Worm (Caenorhabditis elegans) whole organism, late embryonic: ENCODE measurements around the gene T24H7.9.

Experiments used
- T23F11.4 ChIP-seq: fragments of 200-800 bp; sonication (Bioruptor generic); optimal IDR thresholded peaks from 2 replicates; lab custom pipeline; 2018; ENCODE audit warnings: mild to moderate bottlenecking, missing genetic modification characterization, missing compliant biosample characterization
- ama-1 ChIP-seq: fragments of 150-350 bp; optimal IDR thresholded peaks from 2 replicates; lab custom pipeline; 2014
- ceh-22 ChIP-seq: sonication (generic microtip); optimal IDR thresholded peaks from 2 replicates; lab custom pipeline; 2017; ENCODE audit warnings: missing biosample characterization, missing genetic modification characterization
- ceh-45 ChIP-seq: fragments of 200-800 bp; sonication (Bioruptor generic); IDR thresholded peaks from 2 replicates; pipeline ENCODE4 v1.3.6; 2022; ENCODE audit warnings: missing genetic modification reagents, missing genetic modification characterization, missing compliant biosample characterization
- elt-4 ChIP-seq: sonication (generic microtip); optimal IDR thresholded peaks from 2 replicates; lab custom pipeline; 2016; ENCODE audit warnings: missing genetic modification characterization, missing compliant biosample characterization
- lim-6 ChIP-seq: sonication (generic microtip); optimal IDR thresholded peaks from 2 replicates; lab custom pipeline; 2016; ENCODE audit warnings: missing genetic modification characterization, missing compliant biosample characterization
- nhr-11 ChIP-seq: fragments of 150-350 bp; optimal IDR thresholded peaks from 2 replicates; lab custom pipeline; 2014; ENCODE audit warnings: missing biosample characterization, missing genetic modification characterization
- pha-4 ChIP-seq: fragments of 150-350 bp; optimal IDR thresholded peaks from 2 replicates; lab custom pipeline; 2018; ENCODE audit warnings: missing biosample characterization, missing genetic modification reagents, missing genetic modification characterization
- ref-2 ChIP-seq: sonication (generic microtip); optimal IDR thresholded peaks from 2 replicates; lab custom pipeline; 2016; ENCODE audit warnings: missing genetic modification characterization, missing compliant biosample characterization
- unc-86 ChIP-seq: sonication (generic microtip); optimal IDR thresholded peaks from 2 replicates; lab custom pipeline; 2016; ENCODE audit warnings: missing genetic modification characterization, missing compliant biosample characterization
- ztf-16 ChIP-seq: sonication (generic microtip); optimal IDR thresholded peaks from 2 replicates; lab custom pipeline; 2017; ENCODE audit warnings: missing genetic modification characterization, missing compliant biosample characterization

DNA sequence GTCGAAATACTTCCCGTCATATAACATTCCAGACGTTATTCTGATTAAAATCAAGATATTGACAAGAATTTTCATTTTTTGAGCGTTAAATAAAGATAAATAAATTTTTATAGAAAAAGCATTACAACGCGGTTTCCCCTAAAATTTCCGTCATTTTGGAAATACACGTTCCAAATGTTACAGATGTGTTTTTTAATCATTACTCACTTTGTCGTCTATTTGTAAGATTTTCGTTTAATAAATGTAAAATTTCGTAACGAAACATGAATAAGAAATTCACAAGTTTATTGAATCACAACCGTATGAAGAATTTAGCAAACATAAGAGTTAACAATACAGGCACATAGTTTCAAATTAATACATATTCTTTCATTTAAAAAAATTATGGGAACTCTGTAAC lies 32.4 kb downstream of the T24H7.9 start, which contains the start of gene C30B5.17:
- no peak for TF ChIP-seq ztf-16 (tag; lab: Kevin White, UChicago)
- no peak for TF ChIP-seq ceh-45 (GFP tag; lab: Robert Waterston, UW)
- no peak for TF ChIP-seq ceh-22 (tag; lab: Kevin White, UChicago)
- TF ChIP-seq unc-86 (tag; lab: Kevin White, UChicago) = no peak
- TF ChIP-seq ref-2 = no peak
- no peak for TF ChIP-seq elt-4 (tag; lab: Kevin White, UChicago)
- no peak for TF ChIP-seq pha-4 (tag; lab: Kevin White, UChicago)
- no peak for TF ChIP-seq ama-1 (lab: Kevin White, UChicago)
- TF ChIP-seq T23F11.4 (GFP tag; lab: Kevin White, UChicago) = no peak
- no peak for TF ChIP-seq lim-6
- no peak for TF ChIP-seq nhr-11 (tag; lab: Kevin White, UChicago)
